Worm (Caenorhabditis elegans) whole organism, L4/young adult: ENCODE measurements around the gene str-199.

ENCODE experiments used
- W03F9.2 ChIP-seq: fragments of 150-350 bp; optimal IDR thresholded peaks from 2 replicates; lab custom pipeline; 2014; ENCODE audit warnings: missing biosample characterization, missing genetic modification characterization
- dao-5 ChIP-seq: sonication (generic microtip); optimal IDR thresholded peaks from 2 replicates; lab custom pipeline; 2016; ENCODE audit warnings: missing genotype, missing genetic modification characterization, moderate library complexity, missing compliant biosample characterization
- him-1 ChIP-seq: sonication (generic microtip); optimal IDR thresholded peaks from 2 replicates; lab custom pipeline; 2016; ENCODE audit warnings: missing genotype, missing genetic modification reagents, missing genetic modification characterization, missing compliant biosample characterization

The str-199 gene

DNA sequence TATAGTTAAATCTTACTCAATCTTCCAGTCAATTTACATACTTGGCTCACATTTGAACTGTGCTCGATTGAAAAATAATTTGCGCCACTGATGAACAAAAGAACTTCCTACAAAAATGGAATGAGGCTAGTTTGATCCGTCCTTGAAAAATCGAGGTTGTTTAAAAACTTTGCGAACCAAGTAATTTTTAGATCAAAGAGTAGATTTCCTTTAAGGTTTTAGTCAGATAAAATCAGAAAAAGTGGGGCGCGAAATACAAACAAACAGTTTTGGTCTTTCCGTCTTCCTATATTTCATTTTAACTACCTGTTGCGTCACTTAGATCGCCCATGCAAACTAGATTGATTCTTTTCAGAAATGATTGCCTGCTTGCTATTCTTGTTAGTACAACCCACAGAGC lies 11.5 kb upstream of the str-199 start, which contains the start of gene Y68A4A.10:
Y68A4A.10 (plus strand) TSS at position 301 of the 400 bp plus-strand sequence.
- TF ChIP-seq W03F9.2 (tag; lab: Kevin White, UChicago): no peak
- TF ChIP-seq him-1: no peak
- TF ChIP-seq dao-5 (tag; lab: Kevin White, UChicago): no peak

DNA sequence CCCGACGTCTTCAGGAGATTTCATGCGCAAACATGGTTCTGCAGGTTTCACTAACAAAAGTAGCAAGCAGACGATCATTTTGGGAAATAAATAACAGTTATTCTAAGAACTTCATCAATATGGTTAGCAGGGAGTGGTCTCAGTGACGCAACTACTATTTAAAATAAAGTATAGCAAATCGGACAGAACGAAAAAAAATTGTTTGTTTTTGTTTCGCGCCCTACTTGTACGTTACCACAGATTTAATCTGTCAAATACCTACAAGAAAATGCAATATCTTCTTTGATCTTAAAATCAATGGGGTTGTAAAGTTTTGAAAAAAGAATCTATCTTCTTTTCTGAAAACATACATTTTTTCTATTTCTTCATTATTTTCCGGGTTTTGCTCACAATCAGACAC lies 8.6 kb upstream of the str-199 start, which contains the start of gene srz-96:
srz-96 (plus strand) TSS at position 301 of the 400 bp plus-strand sequence.
- no peak for TF ChIP-seq dao-5 (tag; lab: Kevin White, UChicago)
- no peak for TF ChIP-seq W03F9.2 (tag; lab: Kevin White, UChicago)
- no peak for TF ChIP-seq him-1

ce11 chrV:17192238-17192637 lies 1.9 kb upstream of the str-199 start, which contains the start of gene srz-47:
Gene srz-47, minus strand, starts transcription at chrV:17192338.
- TF ChIP-seq him-1: no peak
- TF ChIP-seq dao-5 (tag; lab: Kevin White, UChicago): no peak
- no peak for TF ChIP-seq W03F9.2 (tag; lab: Kevin White, UChicago)

- no peak for TF ChIP-seq him-1
- no peak for TF ChIP-seq dao-5 (tag; lab: Kevin White, UChicago)
Measured at ce11 chrV:17182045-17182444, 8.3 kb downstream of the str-199 start, which contains the start of gene srh-159. Gene srh-159, plus strand, starts transcription at chrV:17182345.

- TF ChIP-seq W03F9.2 (tag; lab: Kevin White, UChicago): no peak
- TF ChIP-seq dao-5 (tag; lab: Kevin White, UChicago): no peak
- TF ChIP-seq him-1: no peak
Measured at ce11 chrV:17178457-17178856, 11.8 kb downstream of the str-199 start, which contains the start of gene srh-174. Gene srh-174, plus strand, starts transcription at chrV:17178757.

DNA sequence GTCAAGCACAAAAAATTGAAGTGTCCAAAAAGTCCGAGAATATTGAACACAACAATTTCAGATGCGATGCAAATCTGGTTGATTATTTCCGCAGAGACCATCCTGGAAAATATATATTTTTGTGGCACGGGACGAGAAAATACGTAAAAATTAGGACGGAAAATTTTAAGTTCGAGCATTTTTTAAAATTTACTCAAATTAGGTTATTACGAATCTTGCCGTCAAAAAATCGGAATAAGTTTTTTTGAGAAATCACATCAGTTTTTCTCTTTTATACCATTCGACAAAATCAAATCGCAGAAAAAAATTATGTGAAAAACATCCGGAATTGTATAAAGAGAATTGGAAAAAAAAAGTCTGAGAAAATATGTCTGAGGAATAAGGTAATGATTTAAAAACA lies 12.3 kb downstream of the str-199 start, which contains the start of gene srsx-1:
srsx-1 (minus strand) TSS at position 101 of the 400 bp plus-strand sequence.
- TF ChIP-seq W03F9.2 (tag; lab: Kevin White, UChicago) (no peak), dao-5 (tag; lab: Kevin White, UChicago) (no peak), him-1 (no peak)

DNA sequence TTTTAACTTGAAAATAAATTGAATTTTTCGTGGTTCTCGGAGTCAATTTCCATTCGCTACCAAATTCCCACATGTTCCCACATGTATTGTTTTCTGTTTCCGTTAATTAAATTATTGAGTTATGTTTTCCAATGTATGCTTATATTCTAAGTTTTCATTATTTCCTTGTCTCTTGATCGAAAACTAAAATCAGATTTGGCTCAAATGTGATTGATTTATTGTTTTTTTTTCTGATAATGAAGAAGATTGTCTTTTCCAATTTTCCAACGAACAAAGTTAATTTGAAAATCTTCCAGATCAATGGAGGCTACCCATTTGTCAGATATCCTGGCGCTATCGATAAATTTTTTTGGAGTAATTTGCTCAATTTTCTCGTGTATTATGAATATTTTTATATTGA lies 16.6 kb downstream of the str-199 start, which contains the start of gene srbc-25:
srbc-25 (plus strand) TSS at position 301 of the 400 bp plus-strand sequence.
- TF ChIP-seq him-1 (no peak), W03F9.2 (tag; lab: Kevin White, UChicago) (no peak), dao-5 (tag; lab: Kevin White, UChicago) (no peak)

- TF ChIP-seq him-1 (no peak), dao-5 (tag; lab: Kevin White, UChicago) (no peak), W03F9.2 (tag; lab: Kevin White, UChicago) (no peak)
Measured at ce11 chrV:17171551-17171950, 18.7 kb downstream of the str-199 start, which contains the start of gene srbc-26. Gene srbc-26, plus strand, starts transcription at chrV:17171851.

DNA sequence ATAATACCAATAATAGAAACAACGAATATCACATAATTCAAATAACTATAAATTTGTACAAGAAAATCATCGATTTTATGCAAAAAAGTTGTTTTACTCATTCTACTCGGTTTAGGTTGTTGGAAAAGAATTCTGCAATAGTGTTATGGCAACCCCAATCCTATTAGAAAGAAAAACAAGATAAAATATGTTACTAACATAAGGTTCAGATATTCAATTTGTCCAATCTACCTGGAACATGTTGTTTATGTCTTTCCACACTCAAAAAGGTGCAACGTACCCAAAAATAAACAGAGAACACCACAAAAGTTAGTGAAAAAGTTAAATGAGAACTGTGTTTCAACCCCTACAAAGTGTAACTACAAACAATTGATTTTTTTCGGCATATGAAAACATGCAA lies 19.5 kb downstream of the str-199 start, which contains the start of gene srw-51:
srw-51 (minus strand) TSS at position 101 of the 400 bp plus-strand sequence.
- TF ChIP-seq him-1 (no peak), W03F9.2 (tag; lab: Kevin White, UChicago) (no peak), dao-5 (tag; lab: Kevin White, UChicago) (no peak)

DNA sequence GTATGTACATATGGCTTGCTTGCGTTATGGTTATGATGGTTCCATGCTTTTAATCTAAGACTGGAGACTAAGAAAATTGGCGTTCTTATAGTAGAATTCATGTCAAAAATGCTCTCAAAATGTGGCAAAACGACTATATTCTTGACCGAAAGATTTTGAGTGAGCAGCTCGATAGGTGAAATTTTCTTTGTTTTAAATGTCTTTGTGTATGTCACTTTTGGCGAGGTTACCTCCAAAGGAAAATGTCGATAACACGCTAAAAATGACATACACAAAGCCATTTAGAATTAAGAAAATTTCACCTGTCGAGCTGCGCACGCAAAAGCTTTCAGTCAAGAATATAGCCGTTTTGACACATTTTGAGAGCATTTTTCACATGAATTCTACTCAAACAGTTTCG lies 22.8 kb downstream of the str-199 start, which contains the start of gene srz-66:
srz-66 (minus strand) TSS at position 101 of the 400 bp plus-strand sequence.
- no peak for TF ChIP-seq W03F9.2 (tag; lab: Kevin White, UChicago)
- no peak for TF ChIP-seq him-1
- no peak for TF ChIP-seq dao-5 (tag; lab: Kevin White, UChicago)

DNA sequence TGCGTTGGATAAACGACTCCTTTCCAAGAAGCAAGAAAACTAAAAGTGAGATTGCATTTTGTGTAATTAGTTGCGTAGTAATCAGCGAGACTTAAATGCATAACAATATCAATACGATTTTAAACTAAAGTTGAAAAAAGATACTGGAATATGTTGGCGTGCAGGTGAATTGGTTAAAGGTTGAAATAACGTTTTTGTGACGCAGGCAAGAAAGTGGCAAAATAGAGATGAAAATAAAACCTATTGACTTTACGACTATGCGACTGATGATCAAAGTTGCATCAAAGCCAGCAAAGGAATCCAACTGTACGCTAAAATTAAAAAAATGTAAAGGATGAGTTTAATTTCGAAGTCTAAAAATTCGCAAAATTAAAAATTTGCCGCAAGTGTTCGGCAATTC lies 24.9 kb downstream of the str-199 start, which contains the start of gene srh-102:
srh-102 (minus strand) TSS at position 101 of the 400 bp plus-strand sequence.
- no peak for TF ChIP-seq dao-5 (tag; lab: Kevin White, UChicago)
- TF ChIP-seq him-1: no peak
- TF ChIP-seq W03F9.2 (tag; lab: Kevin White, UChicago): no peak

ce11 chrV:17159430-17159924 lies 30.8 kb downstream of the str-199 start, which contains the start of gene F40D4.12:
Gene F40D4.12, plus strand, starts transcription at chrV:17159874.
- TF ChIP-seq W03F9.2 (tag; lab: Kevin White, UChicago): no peak
- no peak for TF ChIP-seq him-1
- no peak for TF ChIP-seq dao-5 (tag; lab: Kevin White, UChicago)

ce11 chrV:17157154-17157553 lies 33.1 kb downstream of the str-199 start, which contains the start of gene F40D4.13:
Gene F40D4.13, minus strand, starts transcription at chrV:17157254.
- TF ChIP-seq W03F9.2 (tag; lab: Kevin White, UChicago) (no peak), dao-5 (tag; lab: Kevin White, UChicago) (no peak), him-1 (no peak)

ce11 chrV:17155384-17155858 lies 34.9 kb downstream of the str-199 start, which contains the start of gene F40D4.17:
Gene F40D4.17, minus strand, starts transcription at chrV:17155434.
- TF ChIP-seq W03F9.2 (tag; lab: Kevin White, UChicago) (no peak), dao-5 (tag; lab: Kevin White, UChicago) (no peak), him-1 (no peak)
